Worm (Caenorhabditis elegans) whole organism, L4 larva: ENCODE results near the gene ZK105.8.

ENCODE experiments used
- F10B5.3 ChIP-seq: sonication (generic microtip); optimal IDR thresholded peaks from 2 replicates; lab custom pipeline; 2016; ENCODE audit warnings: mild to moderate bottlenecking, missing genetic modification characterization, missing compliant biosample characterization
- F26F4.8 ChIP-seq: fragments of 200-800 bp; sonication (Bioruptor generic); conservative IDR thresholded peaks from 2 replicates; pipeline ENCODE4 v1.3.6; 2022; ENCODE audit warnings: missing genetic modification characterization, missing compliant biosample characterization
- F44E2.7 ChIP-seq: fragments of 200-800 bp; sonication (Bioruptor generic); IDR thresholded peaks from 2 replicates; pipeline ENCODE4 v2.1.2; 2022; ENCODE audit warnings: missing genetic modification characterization, missing compliant biosample characterization
- F49E8.2 ChIP-seq: sonication (generic microtip); optimal IDR thresholded peaks from 2 replicates; lab custom pipeline; 2016; ENCODE audit warnings: missing compliant biosample characterization, mild to moderate bottlenecking, missing genetic modification characterization, borderline replicate concordance
- ZK337.2 ChIP-seq: fragments of 200-800 bp; sonication (Bioruptor generic); IDR thresholded peaks from 2 replicates; pipeline ENCODE4 v1.3.6; 2022; ENCODE audit warnings: missing genetic modification reagents, missing genetic modification characterization, missing compliant biosample characterization
- aha-1 ChIP-seq: fragments of 150-350 bp; peaks from one replicate; lab custom pipeline; 2014; ENCODE audit warnings: missing biosample characterization, missing genetic modification characterization
- ama-1 ChIP-seq: fragments of 150-350 bp; optimal IDR thresholded peaks from 2 replicates; lab custom pipeline; 2014; ENCODE audit warnings: inconsistent platforms, mixed read lengths
- ceh-82 ChIP-seq: sonication (generic microtip); optimal IDR thresholded peaks from 2 replicates; lab custom pipeline; 2017; ENCODE audit warnings: missing biosample characterization, missing genetic modification characterization
- daf-12 ChIP-seq: fragments of 150-350 bp; optimal IDR thresholded peaks from 2 replicates; lab custom pipeline; 2014; ENCODE audit warnings: missing biosample characterization, missing genetic modification reagents, missing genetic modification characterization
- daf-16 ChIP-seq, 3 experiments: sonication (generic microtip); optimal IDR thresholded peaks; 2 replicates each; lab custom pipeline; 2016 to 2017; ENCODE audit warnings: missing genetic modification characterization in 3 of 3, missing genetic modification reagents in 3 of 3, mild to moderate bottlenecking in 2 of 3, missing compliant biosample characterization in 2 of 3, missing biosample characterization in 1 of 3, moderate library complexity in 1 of 3
- daf-8 ChIP-seq: fragments of 200-800 bp; sonication (Bioruptor generic); IDR thresholded peaks from 2 replicates; pipeline ENCODE4 v1.3.6; 2022; ENCODE audit warnings: missing genetic modification characterization, missing compliant biosample characterization
- dpl-1 ChIP-seq: fragments of 150-350 bp; optimal IDR thresholded peaks from 2 replicates; lab custom pipeline; 2014; ENCODE audit warnings: missing biosample characterization, missing genetic modification reagents, missing genetic modification characterization
- dve-1 ChIP-seq: sonication (generic microtip); optimal IDR thresholded peaks from 2 replicates; lab custom pipeline; 2017; ENCODE audit warnings: antibody characterized with exemption, mild to moderate bottlenecking, missing genetic modification characterization, missing compliant biosample characterization; ENCODE audit not compliant: insufficient read depth
- egl-27 ChIP-seq: sonication (generic microtip); optimal IDR thresholded peaks from 3 replicates; lab custom pipeline; 2017; ENCODE audit warnings: missing biosample characterization, missing genetic modification reagents, missing genetic modification characterization
- fkh-10 ChIP-seq: fragments of 150-350 bp; optimal IDR thresholded peaks from 2 replicates; lab custom pipeline; 2014; ENCODE audit warnings: missing biosample characterization, missing genetic modification reagents, missing genetic modification characterization
- gei-8 ChIP-seq: fragments of 200-800 bp; sonication (Bioruptor generic); optimal IDR thresholded peaks from 2 replicates; lab custom pipeline; 2018; ENCODE audit warnings: mild to moderate bottlenecking, missing genetic modification characterization, missing compliant biosample characterization
- hif-1 ChIP-seq, 2 experiments: sonication (generic microtip); optimal IDR thresholded peaks; 2 replicates each; lab custom pipeline; 2016 to 2017; ENCODE audit warnings: missing compliant biosample characterization in 2 of 2, missing genetic modification characterization in 2 of 2, missing genetic modification reagents in 2 of 2, missing genotype in 2 of 2, mild to moderate bottlenecking in 1 of 2
- hlh-11 ChIP-seq: fragments of 200-800 bp; sonication (Bioruptor generic); optimal IDR thresholded peaks from 2 replicates; lab custom pipeline; 2018; ENCODE audit warnings: mild to moderate bottlenecking, missing genetic modification characterization, missing compliant biosample characterization
- hlh-30 ChIP-seq: sonication (generic microtip); optimal IDR thresholded peaks from 2 replicates; lab custom pipeline; 2017; ENCODE audit warnings: antibody characterized with exemption, mild to moderate bottlenecking, missing genetic modification characterization, missing compliant biosample characterization; ENCODE audit not compliant: insufficient read depth
- hmg-1.1 ChIP-seq: fragments of 200-800 bp; sonication (Bioruptor generic); IDR thresholded peaks from 2 replicates; pipeline ENCODE4 v1.3.6; 2022; ENCODE audit warnings: missing genetic modification reagents, missing genetic modification characterization, missing compliant biosample characterization
- jun-1 ChIP-seq: fragments of 150-350 bp; optimal IDR thresholded peaks from 2 replicates; lab custom pipeline; 2014; ENCODE audit warnings: missing biosample characterization, missing genetic modification reagents, missing genetic modification characterization
- lin-38 ChIP-seq: fragments of 200-800 bp; sonication (Bioruptor generic); IDR thresholded peaks from 2 replicates; pipeline ENCODE4 v1.3.6; 2022; ENCODE audit warnings: missing genetic modification reagents, missing genetic modification characterization, missing compliant biosample characterization
- lsy-2 ChIP-seq, 2 experiments: fragments of 150-350 bp in 1 of 2; sonication (generic microtip) in 1 of 2; optimal IDR thresholded peaks; 2 replicates each; lab custom pipeline; 2014 to 2017; ENCODE audit warnings: missing biosample characterization in 2 of 2, missing genetic modification characterization in 2 of 2
- mdl-1 ChIP-seq, 2 experiments: fragments of 150-350 bp in 1 of 2; sonication (generic microtip) in 1 of 2; optimal IDR thresholded peaks; 2 replicates each; lab custom pipeline; 2014 to 2017; ENCODE audit warnings: missing biosample characterization in 2 of 2, missing genetic modification characterization in 2 of 2
- mdt-29 ChIP-seq: fragments of 200-800 bp; sonication (Bioruptor generic); IDR thresholded peaks from 2 replicates; pipeline ENCODE4 v1.3.6; 2022; ENCODE audit warnings: missing genetic modification reagents, missing genetic modification characterization, missing compliant biosample characterization
- mep-1 ChIP-seq: fragments of 150-350 bp; sonication (generic microtip); optimal IDR thresholded peaks from 3 replicates; lab custom pipeline; 2014; ENCODE audit warnings: missing biosample characterization, missing genetic modification characterization
- mes-2 ChIP-seq: sonication (generic microtip); optimal IDR thresholded peaks from 2 replicates; lab custom pipeline; 2016; ENCODE audit warnings: missing genotype, mild to moderate bottlenecking, missing genetic modification characterization, missing compliant biosample characterization; ENCODE audit not compliant: poor library complexity, severe bottlenecking
- mxl-2 ChIP-seq: fragments of 200-800 bp; sonication (Bioruptor generic); conservative IDR thresholded peaks from 2 replicates; pipeline ENCODE4 v1.3.6; 2022; ENCODE audit warnings: missing genetic modification reagents, missing genetic modification characterization, missing compliant biosample characterization
- mxl-3 ChIP-seq: fragments of 200-800 bp; sonication (Bioruptor generic); optimal IDR thresholded peaks from 2 replicates; lab custom pipeline; 2018; ENCODE audit warnings: mild to moderate bottlenecking, missing genetic modification characterization, missing compliant biosample characterization
- nhr-111 ChIP-seq: fragments of 200-800 bp; sonication (Bioruptor generic); optimal IDR thresholded peaks from 2 replicates; lab custom pipeline; 2018; ENCODE audit warnings: mild to moderate bottlenecking, missing genetic modification characterization, missing compliant biosample characterization
- nhr-25 ChIP-seq: sonication (generic microtip); optimal IDR thresholded peaks from 2 replicates; lab custom pipeline; 2017; ENCODE audit warnings: missing genetic modification characterization, mild to moderate bottlenecking, missing compliant biosample characterization, antibody characterized with exemption, moderate library complexity, borderline replicate concordance; ENCODE audit not compliant: insufficient read depth
- nhr-28 ChIP-seq: fragments of 150-350 bp; optimal IDR thresholded peaks from 2 replicates; lab custom pipeline; 2014; ENCODE audit warnings: missing biosample characterization, missing genetic modification characterization
- nhr-6 ChIP-seq: fragments of 150-350 bp; optimal IDR thresholded peaks from 2 replicates; lab custom pipeline; 2014; ENCODE audit warnings: missing biosample characterization, missing genetic modification characterization
- pha-4 ChIP-seq, 2 experiments: fragments of 150-350 bp in 1 of 2; fragments of 200-800 bp in 1 of 2; sonication (Bioruptor generic) in 1 of 2; IDR thresholded peaks in 1 of 2; optimal IDR thresholded peaks in 1 of 2; 2 replicates each; pipeline versions ENCODE4 v1.3.6 to Lab custom; 2014 to 2022; ENCODE audit warnings: missing genetic modification characterization in 2 of 2, missing genetic modification reagents in 2 of 2, missing biosample characterization in 1 of 2, missing compliant biosample characterization in 1 of 2
- php-3 ChIP-seq: fragments of 200-800 bp; sonication (Bioruptor generic); IDR thresholded peaks from 2 replicates; pipeline ENCODE4 v1.3.6; 2022; ENCODE audit warnings: missing genetic modification reagents, missing genetic modification characterization, missing compliant biosample characterization
- rbr-2 ChIP-seq: sonication (generic microtip); optimal IDR thresholded peaks from 2 replicates; lab custom pipeline; 2016; ENCODE audit warnings: missing genotype, missing genetic modification characterization, missing compliant biosample characterization
- unc-62 ChIP-seq, 3 experiments: fragments of 150-350 bp in 1 of 3; sonication (generic microtip); optimal IDR thresholded peaks in 2 of 3; peaks in 1 of 3; 1 replicate in 1 of 3; 2 replicates in 2 of 3; lab custom pipeline; 2014 to 2017; ENCODE audit warnings: missing biosample characterization in 3 of 3, missing genetic modification characterization in 3 of 3, missing genetic modification reagents in 3 of 3, missing genotype in 1 of 3

The ZK105.8 gene

ce11 chrV:7734909-7735308 lies 10.6 kb downstream of the ZK105.8 start, which contains the start of gene clic-1:
Gene clic-1 (minus strand): TSS chrV:7734911.
- TF ChIP-seq hif-1 (tag; optimal IDR thresholded peaks at IDR 0.05; lab: Kevin White, UChicago) (peak in 1 of 2 experiments; percentile 30), fkh-10 (peak; percentile 43), aha-1 (tag; lab: Kevin White, UChicago) (peak; percentile 22), lsy-2 (tag; optimal IDR thresholded peaks at IDR 0.05; lab: Kevin White, UChicago) (peak in 1 of 2 experiments; percentile 70), mdl-1 (tag; optimal IDR thresholded peaks at IDR 0.05; lab: Kevin White, UChicago) (peak in 1 of 2 experiments; percentile 37), mxl-3 (peak; percentile 48), pha-4 (GFP tag; IDR thresholded peaks at IDR 0.05; lab: Robert Waterston, UW) (no peak), pha-4 (tag; optimal IDR thresholded peaks at IDR 0.05; lab: Kevin White, UChicago) (no peak), lin-38 (GFP tag; lab: Robert Waterston, UW) (no peak), php-3 (GFP tag; lab: Robert Waterston, UW) (0 out of 2 replicates have a peak, but pooled peaks have one; percentile 8), nhr-28 (peak; percentile 65), F10B5.3 (tag; lab: Kevin White, UChicago) (no peak), hlh-11 (tag; lab: Kevin White, UChicago) (peak; percentile 89), mep-1 (tag; lab: Kevin White, UChicago) (peak; percentile 33), ama-1 (peak; percentile 36), dve-1 (peak; percentile 29), mxl-2 (GFP tag; lab: Robert Waterston, UW) (no peak), daf-8 (GFP tag; lab: Robert Waterston, UW) (no peak), jun-1 (tag; lab: Kevin White, UChicago) (no peak), dpl-1 (GFP tag; lab: Kevin White, UChicago) (peak; percentile 92), rbr-2 (tag; lab: Kevin White, UChicago) (peak; percentile 52), nhr-6 (tag; lab: Kevin White, UChicago) (peak; percentile 16), mes-2 (peak; percentile 56), daf-16 (GFP tag; optimal IDR thresholded peaks at IDR 0.05; lab: Kevin White, UChicago) (no peak), daf-16 (tag; optimal IDR thresholded peaks at IDR 0.05; lab: Kevin White, UChicago) (peak; percentile 31), hlh-30 (tag; lab: Kevin White, UChicago) (peak; percentile 74), nhr-111 (GFP tag; lab: Kevin White, UChicago) (no peak), hmg-1.1 (GFP tag; lab: Robert Waterston, UW) (peak; percentile 59; the same call in 1 of the 2 replicates)

- TF ChIP-seq F49E8.2 (tag; lab: Kevin White, UChicago) (no peak), nhr-111 (GFP tag; lab: Kevin White, UChicago) (no peak), daf-12 (tag; lab: Kevin White, UChicago) (no peak), F26F4.8 (GFP tag; lab: Robert Waterston, UW) (no peak), gei-8 (GFP tag; lab: Kevin White, UChicago) (no peak), ZK337.2 (GFP tag; lab: Robert Waterston, UW) (no peak)
Measured at ce11 chrV:7735319-7735718, 11.0 kb downstream of the ZK105.8 start, which contains the start of gene srr-10. Gene srr-10 (plus strand): TSS chrV:7735619.

DNA sequence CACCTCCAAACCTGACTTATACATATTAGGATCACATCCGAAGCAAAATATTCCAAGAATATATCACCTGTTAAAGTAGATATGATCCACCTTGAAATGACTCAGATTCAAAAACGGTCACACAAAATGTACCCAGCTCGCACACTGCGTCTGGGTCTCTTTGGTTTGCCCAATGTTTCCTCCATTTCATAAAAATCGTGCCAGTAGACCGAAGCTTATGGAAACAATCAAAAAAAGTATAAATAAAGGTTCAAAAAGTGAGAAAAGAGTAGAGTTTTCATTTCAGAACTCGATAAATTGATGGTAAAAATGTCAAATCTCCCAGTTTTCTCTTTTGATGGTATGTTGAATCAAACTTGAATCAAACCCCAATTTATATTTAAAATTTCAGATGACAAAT lies 13.4 kb downstream of the ZK105.8 start, which contains the start of gene srr-9:
srr-9 (plus strand) TSS at position 301 of the 400 bp plus-strand sequence.
- TF ChIP-seq aha-1 (tag; lab: Kevin White, UChicago) (peak; percentile 80), mdt-29 (GFP tag; lab: Robert Waterston, UW) (no peak)

DNA sequence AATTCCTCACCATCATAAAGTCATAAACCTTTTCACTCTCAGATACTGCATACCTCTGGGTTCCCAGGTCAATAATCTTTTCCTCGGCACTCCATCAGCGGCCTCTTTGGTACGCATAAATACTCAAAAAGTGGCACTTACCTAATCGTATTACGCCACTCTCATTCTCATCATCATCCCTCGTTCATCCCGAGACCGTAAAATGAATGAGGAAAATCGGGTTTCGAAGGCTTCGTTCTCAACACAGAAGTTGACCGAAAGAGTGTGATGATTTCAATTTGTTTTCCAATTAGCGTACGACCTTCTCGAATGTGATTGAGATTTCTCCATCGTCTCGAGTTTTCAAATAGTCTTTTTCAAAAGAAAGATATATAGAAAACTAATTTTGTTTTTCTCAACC lies 15.7 kb downstream of the ZK105.8 start:
- TF ChIP-seq nhr-25 (tag; lab: Kevin White, UChicago): peak; percentile 13
- TF ChIP-seq unc-62 (GFP tag; optimal IDR thresholded peaks at IDR 0.05 in 1 of 2; lab: Kevin White, UChicago): peak in 1 of 2 experiments; percentile 91
- no peak for TF ChIP-seq unc-62 (tag; optimal IDR thresholded peaks at IDR 0.05; lab: Kevin White, UChicago)
- TF ChIP-seq egl-27 (tag; lab: Kevin White, UChicago): no peak
- no peak for TF ChIP-seq ceh-82 (tag; lab: Kevin White, UChicago)
- no peak for TF ChIP-seq ZK337.2 (GFP tag; lab: Robert Waterston, UW)
- TF ChIP-seq F44E2.7 (GFP tag; lab: Robert Waterston, UW): no peak
- no peak for TF ChIP-seq hlh-30 (tag; lab: Kevin White, UChicago)
